Worm (Caenorhabditis elegans): ENCODE data around the gene txt-17.

txt-17 gene

ce11 chrV:7053100-7053499, at the start of gene txt-17:
TSS of gene txt-17 (minus strand) at chrV:7053200.
- TF ChIP-seq ama-1 (optimal IDR thresholded peaks at IDR 0.05) (no peak), unc-55 (GFP tag; optimal IDR thresholded peaks at IDR 0.05) (no peak), nhr-10 (tag; optimal IDR thresholded peaks at IDR 0.05) (no peak)

DNA sequence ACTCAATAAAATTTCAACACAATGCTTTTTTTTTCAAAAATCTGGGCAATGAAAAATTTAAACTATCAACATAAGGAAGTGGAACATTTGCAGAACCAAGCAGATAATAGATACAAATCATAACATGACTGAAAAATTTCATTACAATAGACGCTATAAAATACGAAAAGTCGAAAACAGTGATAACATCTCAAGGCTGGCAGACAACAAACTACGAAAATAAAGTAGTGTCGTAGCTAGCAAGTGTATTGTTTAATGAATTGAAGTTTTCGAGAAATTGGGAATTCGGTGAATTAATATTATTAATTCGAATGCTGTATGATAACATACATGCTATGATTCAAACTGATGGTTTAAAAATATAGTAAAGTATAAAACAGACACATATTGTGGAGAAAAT, 43.8 kb upstream of the txt-17 start:
- no peak for TF ChIP-seq R02D3.7 (tag; optimal IDR thresholded peaks at IDR 0.05)
- no peak for TF ChIP-seq unc-39 (tag; optimal IDR thresholded peaks at IDR 0.05)
- no peak for TF ChIP-seq elt-3 (tag; optimal IDR thresholded peaks at IDR 0.05)
- TF ChIP-seq nhr-25 (tag; optimal IDR thresholded peaks at IDR 0.05), result no peak
- TF ChIP-seq nhr-77 (tag; optimal IDR thresholded peaks at IDR 0.05), result no peak
- no peak for TF ChIP-seq lsy-2 (tag; optimal IDR thresholded peaks at IDR 0.05)
- TF ChIP-seq sma-9 (GFP tag; optimal IDR thresholded peaks at IDR 0.05), result no peak
- TF ChIP-seq sma-9 (tag; optimal IDR thresholded peaks at IDR 0.05), result no peak
- TF ChIP-seq crh-2 (tag; optimal IDR thresholded peaks at IDR 0.05), result no peak
- TF ChIP-seq sma-3 (GFP tag; optimal IDR thresholded peaks at IDR 0.05), result no peak
- TF ChIP-seq mab-5 (tag; optimal IDR thresholded peaks at IDR 0.05), result no peak
- TF ChIP-seq blmp-1 (tag; optimal IDR thresholded peaks at IDR 0.05; ENCODE audit: insufficient read depth), result no peak
- TF ChIP-seq gmeb-1 (tag; optimal IDR thresholded peaks at IDR 0.05), result no peak
- TF ChIP-seq fos-1 (tag; optimal IDR thresholded peaks at IDR 0.05), result no peak
- TF ChIP-seq unc-55 (GFP tag; optimal IDR thresholded peaks at IDR 0.05), result no peak
- no peak for TF ChIP-seq alr-1 (tag; optimal IDR thresholded peaks at IDR 0.05)
- no peak for TF ChIP-seq ceh-16 (tag; optimal IDR thresholded peaks at IDR 0.05)
- TF ChIP-seq ztf-11 (tag; optimal IDR thresholded peaks at IDR 0.05), result no peak
- TF ChIP-seq nhr-10 (tag; optimal IDR thresholded peaks at IDR 0.05), result no peak
- no peak for TF ChIP-seq nhr-6 (tag; optimal IDR thresholded peaks at IDR 0.05)

DNA sequence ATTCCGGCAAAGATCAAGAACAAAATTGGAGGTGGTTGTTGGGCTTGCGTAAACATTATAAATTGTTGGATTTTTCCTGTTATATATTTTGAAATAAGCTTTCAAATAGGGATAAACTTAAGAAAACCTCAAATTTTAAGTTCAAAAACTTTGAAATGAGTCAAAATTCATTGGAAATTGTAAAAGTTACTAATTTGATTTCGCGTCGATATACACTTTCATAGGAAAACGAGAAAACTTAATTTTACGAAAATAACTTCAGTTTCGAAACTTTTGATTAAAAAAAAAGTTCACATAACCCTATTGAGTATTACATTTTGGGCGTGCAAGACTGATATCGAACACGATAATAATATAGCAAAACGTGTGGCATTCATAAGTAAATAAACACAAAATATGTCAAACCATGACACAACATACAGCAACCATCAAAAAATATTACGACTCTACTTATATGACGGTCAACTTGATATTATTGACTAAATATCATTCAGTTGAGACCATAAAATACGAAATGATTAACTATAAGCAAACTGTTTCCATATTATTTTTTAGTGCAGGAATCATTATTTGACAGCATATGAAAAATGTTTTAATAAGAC, 43.2 kb upstream of the txt-17 start:
- TF ChIP-seq zag-1 (tag; optimal IDR thresholded peaks at IDR 0.05) (no peak), nhr-6 (tag; optimal IDR thresholded peaks at IDR 0.05) (no peak), F13H6.1 (tag; optimal IDR thresholded peaks at IDR 0.05) (no peak), elt-1 (tag; optimal IDR thresholded peaks at IDR 0.05) (no peak), skn-1 (tag; optimal IDR thresholded peaks at IDR 0.05) (no peak), nhr-23 (tag; optimal IDR thresholded peaks at IDR 0.05) (no peak), nhr-10 (tag; optimal IDR thresholded peaks at IDR 0.05) (no peak), aly-2 (tag; optimal IDR thresholded peaks at IDR 0.05) (no peak), mdl-1 (tag; optimal IDR thresholded peaks at IDR 0.05) (no peak), sma-3 (GFP tag; optimal IDR thresholded peaks at IDR 0.05) (no peak), lin-39 (tag; optimal IDR thresholded peaks at IDR 0.05) (no peak)

DNA sequence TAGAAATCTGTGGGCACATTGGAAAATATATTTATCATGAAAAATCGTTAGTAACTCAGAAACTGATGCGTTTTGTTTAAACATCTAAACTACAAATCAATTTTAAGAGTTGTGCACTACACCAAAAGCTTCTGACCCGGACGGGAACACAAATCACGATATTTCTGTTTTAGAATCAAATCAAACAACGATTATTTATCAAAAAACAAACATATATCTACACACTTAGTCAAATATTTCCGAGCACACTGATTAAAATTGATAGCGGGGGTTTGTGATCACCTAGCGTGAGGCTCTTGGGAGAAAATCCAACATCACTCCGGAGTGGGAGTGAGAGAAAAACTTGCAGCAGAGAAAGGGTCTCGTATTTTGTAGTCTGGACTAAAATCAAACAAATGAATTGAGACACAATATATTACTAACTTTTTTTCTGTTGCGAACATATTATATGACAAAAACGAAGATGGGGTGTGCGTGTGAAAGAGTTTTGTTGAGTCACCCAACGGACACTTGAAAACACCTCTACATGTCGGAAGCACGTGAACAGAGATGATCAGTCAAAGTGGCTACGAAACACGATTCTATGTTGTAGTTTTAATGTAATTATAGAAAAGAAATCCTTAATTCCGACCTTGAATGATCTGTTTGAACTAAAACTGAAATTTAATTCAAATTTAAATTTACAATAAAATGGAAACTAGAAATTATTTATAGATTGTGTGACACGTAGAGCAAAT, 42.4 kb upstream of the txt-17 start:
- TF ChIP-seq sem-4 (tag; optimal IDR thresholded peaks at IDR 0.05) (no peak), F13H6.1 (tag; optimal IDR thresholded peaks at IDR 0.05) (peak; percentile 35), fos-1 (tag; optimal IDR thresholded peaks at IDR 0.05) (peak; percentile 23), sma-9 (GFP tag; optimal IDR thresholded peaks at IDR 0.05) (peak; percentile 38), sma-9 (tag; optimal IDR thresholded peaks at IDR 0.05) (no peak), nhr-23 (tag; optimal IDR thresholded peaks at IDR 0.05) (no peak), nhr-11 (tag; optimal IDR thresholded peaks at IDR 0.05) (no peak), crh-2 (tag; optimal IDR thresholded peaks at IDR 0.05) (peak; percentile 16), sma-3 (GFP tag; optimal IDR thresholded peaks at IDR 0.05) (peak; percentile 14)

- no peak for TF ChIP-seq ztf-4 (tag; optimal IDR thresholded peaks at IDR 0.05)
- TF ChIP-seq ztf-1 (GFP tag; conservative IDR thresholded peaks at IDR 0.05), result no peak
- TF ChIP-seq unc-55 (GFP tag; optimal IDR thresholded peaks at IDR 0.05), result no peak
- TF ChIP-seq sem-4 (tag; optimal IDR thresholded peaks at IDR 0.05), result no peak
- TF ChIP-seq lin-13 (GFP tag; optimal IDR thresholded peaks at IDR 0.05), result no peak
- peak; percentile 56 for TF ChIP-seq gmeb-1 (tag; optimal IDR thresholded peaks at IDR 0.05)
- no peak for TF ChIP-seq unc-39 (tag; optimal IDR thresholded peaks at IDR 0.05)
- peak; percentile 56 for TF ChIP-seq F13H6.1 (tag; optimal IDR thresholded peaks at IDR 0.05)
- peak; percentile 92 for TF ChIP-seq blmp-1 (tag; optimal IDR thresholded peaks at IDR 0.05; ENCODE audit: insufficient read depth)
- TF ChIP-seq nhr-129 (tag; optimal IDR thresholded peaks at IDR 0.05), result peak; percentile 71
- TF ChIP-seq nhr-11 (tag; optimal IDR thresholded peaks at IDR 0.05), result no peak
- no peak for TF ChIP-seq nhr-237 (tag; optimal IDR thresholded peaks at IDR 0.05)
- no peak for TF ChIP-seq mbf-1 (tag; optimal IDR thresholded peaks at IDR 0.05)
- no peak for TF ChIP-seq R02D3.7 (tag; optimal IDR thresholded peaks at IDR 0.05)
- TF ChIP-seq mab-5 (tag; optimal IDR thresholded peaks at IDR 0.05), result no peak
- peak; percentile 70 for TF ChIP-seq nhr-25 (tag; optimal IDR thresholded peaks at IDR 0.05)
- TF ChIP-seq C34F6.9 (tag; optimal IDR thresholded peaks at IDR 0.05), result peak; percentile 32
- no peak for TF ChIP-seq nhr-12 (tag; optimal IDR thresholded peaks at IDR 0.05)
- no peak for TF ChIP-seq snpc-4 (tag; optimal IDR thresholded peaks at IDR 0.05)
- TF ChIP-seq egl-27 (tag; optimal IDR thresholded peaks at IDR 0.05), result peak; percentile 15
- TF ChIP-seq nhr-21 (tag; optimal IDR thresholded peaks at IDR 0.05), result peak; percentile 55
- no peak for TF ChIP-seq nhr-77 (tag; optimal IDR thresholded peaks at IDR 0.05)
- no peak for TF ChIP-seq elt-3 (tag; optimal IDR thresholded peaks at IDR 0.05)
- peak; percentile 86 for TF ChIP-seq sma-9 (GFP tag; optimal IDR thresholded peaks at IDR 0.05)
- TF ChIP-seq sma-9 (tag; optimal IDR thresholded peaks at IDR 0.05), result no peak
Observed at ce11 chrV:7093720-7094401, 40.9 kb upstream of the txt-17 start, which contains the start of gene nhr-135. TSS of gene nhr-135 (minus strand) at chrV:7093770.
